5 worm cellular contexts compared by ENCODE assay signal in the genomic region with DNA sequence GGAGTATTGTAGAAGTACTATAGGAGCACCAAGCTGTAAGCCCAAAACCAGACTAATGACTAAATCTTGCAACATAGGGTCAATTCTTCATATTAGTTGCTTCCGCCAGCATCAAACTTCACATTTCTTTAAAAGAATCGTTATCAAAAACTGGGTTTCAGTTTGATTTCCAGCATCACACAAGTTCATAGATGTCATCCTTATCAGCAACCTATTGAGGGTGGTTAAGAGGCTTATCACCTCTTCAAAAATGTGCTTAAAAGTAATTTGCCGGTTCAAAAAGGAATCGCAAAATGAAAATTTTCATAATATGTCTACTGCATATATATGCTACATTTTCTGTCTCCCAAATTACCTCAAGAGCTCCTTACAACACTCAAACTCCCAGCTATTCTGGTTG.
TF ChIP-seq lines count a peak whose summit lies in the region.

TSS of gene clec-43 (plus strand) at position 294 of the 400 bp plus-strand sequence.

TF ChIP-seq in whole organism, L1 larva, 84 proteins besides CTCF, POLR2A, EP300 and RAD21:
- TF ChIP-seq pqm-1 (tag; optimal IDR thresholded peaks at IDR 0.05; lab: Kevin White, UChicago), result peak; percentile 15
- TF ChIP-seq nhr-11 (tag; optimal IDR thresholded peaks at IDR 0.05; lab: Kevin White, UChicago), result no peak
- no peak for TF ChIP-seq snpc-4 (tag; optimal IDR thresholded peaks at IDR 0.05; lab: Kevin White, UChicago)
- peak; percentile 94 for TF ChIP-seq elt-2 (tag; optimal IDR thresholded peaks at IDR 0.05; lab: Kevin White, UChicago)
- TF ChIP-seq vab-15 (tag; optimal IDR thresholded peaks at IDR 0.05; lab: Kevin White, UChicago), result no peak
- TF ChIP-seq snu-23 (GFP tag; optimal IDR thresholded peaks at IDR 0.05; lab: Kevin White, UChicago), result no peak
- no peak for TF ChIP-seq sox-4 (tag; optimal IDR thresholded peaks at IDR 0.05; lab: Kevin White, UChicago)
- peak in 1 of 2 experiments; percentile 20 for TF ChIP-seq lin-35 (GFP tag; optimal IDR thresholded peaks at IDR 0.05; lab: Kevin White, UChicago)
- TF ChIP-seq nhr-77 (tag; optimal IDR thresholded peaks at IDR 0.05; lab: Kevin White, UChicago), result no peak
- TF ChIP-seq ztf-11 (tag; optimal IDR thresholded peaks at IDR 0.05; lab: Kevin White, UChicago), result no peak
- TF ChIP-seq unc-62 (GFP tag; optimal IDR thresholded peaks at IDR 0.05; lab: Kevin White, UChicago), result no peak
- no peak for TF ChIP-seq tlp-1 (tag; optimal IDR thresholded peaks at IDR 0.05; lab: Kevin White, UChicago)
- TF ChIP-seq nhr-12 (tag; optimal IDR thresholded peaks at IDR 0.05; lab: Kevin White, UChicago), result no peak
- TF ChIP-seq mab-9 (GFP tag; IDR thresholded peaks at IDR 0.05; lab: Robert Waterston, UW), result no peak

TF ChIP-seq in whole organism, L2 larva, 48 proteins besides CTCF, POLR2A, EP300 and RAD21:
- TF ChIP-seq ZK546.5 (tag; optimal IDR thresholded peaks at IDR 0.05; lab: Kevin White, UChicago), result no peak
- peak; percentile 71 for TF ChIP-seq fos-1 (tag; optimal IDR thresholded peaks at IDR 0.05; lab: Kevin White, UChicago)
TF ChIP-seq in whole organism, L2 larva: peak in this region for 1.

TF ChIP-seq in whole organism, L3 larva, 47 proteins besides CTCF, POLR2A, EP300 and RAD21:
- TF ChIP-seq hmg-11 (tag; optimal IDR thresholded peaks at IDR 0.05; lab: Kevin White, UChicago) (no peak), elt-2 (tag; optimal IDR thresholded peaks at IDR 0.05; lab: Kevin White, UChicago) (peak; percentile 81), pqm-1 (tag; optimal IDR thresholded peaks at IDR 0.05; lab: Kevin White, UChicago) (peak; percentile 76)

TF ChIP-seq in whole organism, L4 larva, 104 proteins besides CTCF, POLR2A, EP300 and RAD21:
- TF ChIP-seq nhr-10 (tag; optimal IDR thresholded peaks at IDR 0.05; lab: Kevin White, UChicago) (no peak), set-16 (GFP tag; IDR thresholded peaks at IDR 0.05; lab: Robert Waterston, UW) (no peak), nhr-28 (tag; optimal IDR thresholded peaks at IDR 0.05; lab: Kevin White, UChicago) (peak; percentile 70), dmd-6 (GFP tag; IDR thresholded peaks at IDR 0.05; lab: Robert Waterston, UW) (peak; percentile 81), nhr-77 (tag; optimal IDR thresholded peaks at IDR 0.05; lab: Kevin White, UChicago) (peak; percentile 36), hlh-11 (tag; optimal IDR thresholded peaks at IDR 0.05; lab: Kevin White, UChicago) (peak; percentile 32), pqm-1 (tag; optimal IDR thresholded peaks at IDR 0.05; lab: Kevin White, UChicago) (peak; percentile 92)
TF ChIP-seq in whole organism, L4 larva: peak in this region for 5.

TF ChIP-seq in whole organism, young adult, 124 proteins besides CTCF, POLR2A, EP300 and RAD21:
- TF ChIP-seq aptf-3 (GFP tag; IDR thresholded peaks at IDR 0.05; lab: Robert Waterston, UW) (no peak), madf-6 (GFP tag; IDR thresholded peaks at IDR 0.05; lab: Robert Waterston, UW) (no peak), attf-5 (GFP tag; optimal IDR thresholded peaks at IDR 0.05; lab: Kevin White, UChicago) (no peak), fkh-3 (tag; optimal IDR thresholded peaks at IDR 0.05; lab: Kevin White, UChicago) (no peak), lsl-1 (GFP tag; optimal IDR thresholded peaks at IDR 0.05; lab: Kevin White, UChicago) (no peak), ZK185.1 (tag; optimal IDR thresholded peaks at IDR 0.05; lab: Kevin White, UChicago; ENCODE audit: poor library complexity, severe bottlenecking) (no peak), nhr-80 (tag; optimal IDR thresholded peaks at IDR 0.05; lab: Kevin White, UChicago) (peak; percentile 70), egl-18 (GFP tag; IDR thresholded peaks at IDR 0.05; lab: Robert Waterston, UW) (no peak), madf-3 (GFP tag; IDR thresholded peaks at IDR 0.05; lab: Robert Waterston, UW) (no peak), lir-1 (GFP tag; conservative IDR thresholded peaks at IDR 0.05; lab: Robert Waterston, UW) (no peak), F37B4.10 (GFP tag; IDR thresholded peaks at IDR 0.05; lab: Robert Waterston, UW) (0 out of 2 replicates have a peak, but pooled peaks have one; percentile 23), Y56A3A.18 (GFP tag; IDR thresholded peaks at IDR 0.05; lab: Robert Waterston, UW) (no peak), D2030.7 (GFP tag; IDR thresholded peaks at IDR 0.05; lab: Robert Waterston, UW) (no peak), Y95B8A.8 (GFP tag; IDR thresholded peaks at IDR 0.05; lab: Robert Waterston, UW) (no peak), hlh-12 (tag; optimal IDR thresholded peaks at IDR 0.05; lab: Kevin White, UChicago) (no peak), hrde-1 (tag; optimal IDR thresholded peaks at IDR 0.05; lab: Kevin White, UChicago; ENCODE audit: borderline replicate concordance) (no peak)
